Worm (Caenorhabditis elegans): ENCODE measurements around the gene K12H6.4.

ce11 chrII:2785787-2786186 lies 38.3 kb downstream of the K12H6.4 start:
- TF ChIP-seq tab-1 (GFP tag; IDR thresholded peaks at IDR 0.05) (no peak), ztf-29 (GFP tag; IDR thresholded peaks at IDR 0.05) (no peak), flt-1 (GFP tag; IDR thresholded peaks at IDR 0.05) (no peak), med-1 (GFP tag; optimal IDR thresholded peaks at IDR 0.05; ENCODE audit: insufficient read depth) (no peak), klf-2 (GFP tag; conservative IDR thresholded peaks at IDR 0.05) (no peak), ref-1 (GFP tag; conservative IDR thresholded peaks at IDR 0.05) (no peak), ztf-23 (GFP tag; IDR thresholded peaks at IDR 0.05) (no peak), T22C8.4 (GFP tag; IDR thresholded peaks at IDR 0.05) (no peak), cog-1 (tag; optimal IDR thresholded peaks at IDR 0.05) (no peak)

All from whole organism, midembryonic.